Fruit fly (Drosophila melanogaster) whole organism, embryonic: Measurements from ENCODE around the gene Tcs4.

Experiments
- Bgb ChIP-seq: fragments of 200-800 bp; sonication (Bioruptor generic); IDR thresholded peaks from 2 replicates; pipeline ENCODE4 v1.3.6; 2022; ENCODE audit warnings: missing biosample characterization, missing genetic modification characterization; ENCODE audit not compliant: partially characterized antibody
- CG10209 ChIP-seq: fragments of 200-800 bp; sonication (Bioruptor generic); optimal IDR thresholded peaks from 3 replicates; lab custom pipeline; 2017; ENCODE audit warnings: missing biosample characterization, mild to moderate bottlenecking, missing genetic modification characterization, missing genetic modification reagents
- CG1024 ChIP-seq: fragments of 200-800 bp; sonication (Bioruptor generic); IDR thresholded peaks from 2 replicates; pipeline ENCODE4 v1.3.6; 2022; ENCODE audit warnings: missing biosample characterization, missing genetic modification characterization
- CG10431 ChIP-seq: fragments of 200-800 bp; sonication (Bioruptor generic); optimal IDR thresholded peaks from 3 replicates; lab custom pipeline; 2018; ENCODE audit warnings: missing biosample characterization, mild to moderate bottlenecking, missing genetic modification characterization
- CG12744 ChIP-seq: fragments of 200-800 bp; sonication (Bioruptor generic); optimal IDR thresholded peaks from 2 replicates; lab custom pipeline; 2016; ENCODE audit warnings: missing biosample characterization, missing genetic modification characterization
- CG12942 ChIP-seq: fragments of 200-800 bp; sonication (Bioruptor generic); optimal IDR thresholded peaks from 3 replicates; lab custom pipeline; 2016; ENCODE audit warnings: missing biosample characterization, missing genetic modification characterization
- CG13424 ChIP-seq: fragments of 200-800 bp; sonication (Bioruptor generic); optimal IDR thresholded peaks from 2 replicates; lab custom pipeline; 2019; ENCODE audit warnings: missing biosample characterization, mild to moderate bottlenecking, missing genetic modification characterization, moderate library complexity
- CG15011 ChIP-seq: fragments of 200-800 bp; sonication (Bioruptor generic); optimal IDR thresholded peaks from 3 replicates; lab custom pipeline; 2018; ENCODE audit warnings: missing biosample characterization, mild to moderate bottlenecking, missing genetic modification characterization
- CG15479 ChIP-seq: fragments of 200-800 bp; sonication (Bioruptor generic); optimal IDR thresholded peaks from 3 replicates; lab custom pipeline; 2019; ENCODE audit warnings: missing biosample characterization, mild to moderate bottlenecking, missing genetic modification characterization, moderate library complexity
- CG17612 ChIP-seq: fragments of 200-800 bp; sonication (Bioruptor generic); IDR thresholded peaks from 2 replicates; pipeline ENCODE4 v1.3.6; 2022; ENCODE audit warnings: missing biosample characterization, missing genetic modification characterization
- CG1792 ChIP-seq: fragments of 200-800 bp; sonication (Bioruptor generic); optimal IDR thresholded peaks from 2 replicates; lab custom pipeline; 2016; ENCODE audit warnings: missing biosample characterization, missing genetic modification characterization
- CG18262 ChIP-seq: fragments of 200-800 bp; optimal IDR thresholded peaks from 3 replicates; lab custom pipeline; 2019; ENCODE audit warnings: missing biosample characterization, mild to moderate bottlenecking, missing genetic modification characterization, moderate library complexity
- CG2875 ChIP-seq: fragments of 200-800 bp; sonication (Bioruptor generic); optimal IDR thresholded peaks from 2 replicates; lab custom pipeline; 2017; ENCODE audit warnings: missing biosample characterization, mild to moderate bottlenecking, missing genetic modification characterization, missing genetic modification reagents
- CG2889 ChIP-seq: fragments of 200-800 bp; sonication (Bioruptor generic); IDR thresholded peaks from 3 replicates; pipeline ENCODE4 v1.3.6; 2022; ENCODE audit warnings: missing biosample characterization, missing genetic modification characterization
- CG3065 ChIP-seq: fragments of 200-800 bp; sonication (Bioruptor generic); optimal IDR thresholded peaks from 2 replicates; lab custom pipeline; 2016; ENCODE audit warnings: missing biosample characterization, missing genetic modification characterization
- CG31441 ChIP-seq: fragments of 200-800 bp; sonication (Bioruptor generic); IDR thresholded peaks from 2 replicates; pipeline ENCODE4 v1.3.6; 2022; ENCODE audit warnings: missing biosample characterization, missing genetic modification characterization
- CG32772 ChIP-seq: fragments of 200-800 bp; sonication (Bioruptor generic); IDR thresholded peaks from 2 replicates; pipeline ENCODE4 v1.3.6; 2022; ENCODE audit warnings: missing biosample characterization, missing genetic modification characterization
- CG3407 ChIP-seq: fragments of 200-800 bp; sonication (Bioruptor generic); optimal IDR thresholded peaks from 2 replicates; lab custom pipeline; 2018; ENCODE audit warnings: missing biosample characterization, mild to moderate bottlenecking, missing genetic modification characterization
- CG4328 ChIP-seq: fragments of 200-800 bp; sonication (Bioruptor generic); optimal IDR thresholded peaks from 3 replicates; lab custom pipeline; 2017; ENCODE audit warnings: missing biosample characterization, missing genetic modification reagents, missing genetic modification characterization
- CG6689 ChIP-seq: fragments of 200-800 bp; sonication (Bioruptor generic); IDR thresholded peaks from 2 replicates; pipeline ENCODE4 v1.3.6; 2022; ENCODE audit warnings: missing biosample characterization, missing genetic modification characterization
- CG6765 ChIP-seq: fragments of 200-800 bp; sonication (Bioruptor generic); optimal IDR thresholded peaks from 3 replicates; lab custom pipeline; 2017; ENCODE audit warnings: missing biosample characterization, mild to moderate bottlenecking, missing genetic modification characterization
- CG7271 ChIP-seq: fragments of 200-800 bp; sonication (Bioruptor generic); optimal IDR thresholded peaks from 2 replicates; lab custom pipeline; 2018; ENCODE audit warnings: missing biosample characterization, mild to moderate bottlenecking, missing genetic modification characterization, moderate library complexity
- CG7372 ChIP-seq: fragments of 200-800 bp; sonication (Bioruptor generic); IDR thresholded peaks from 2 replicates; pipeline ENCODE4 v1.3.6; 2022; ENCODE audit warnings: missing biosample characterization, missing genetic modification characterization
- CG7556 ChIP-seq: fragments of 200-800 bp; sonication (Bioruptor generic); optimal IDR thresholded peaks from 2 replicates; lab custom pipeline; 2017; ENCODE audit warnings: missing biosample characterization, mild to moderate bottlenecking, missing genetic modification characterization
- CG8924 ChIP-seq: fragments of 200-800 bp; optimal IDR thresholded peaks from 3 replicates; lab custom pipeline; 2019; ENCODE audit warnings: missing biosample characterization, mild to moderate bottlenecking, missing genetic modification characterization, moderate library complexity
- D19A ChIP-seq: fragments of 200-800 bp; optimal IDR thresholded peaks from 3 replicates; lab custom pipeline; 2019; ENCODE audit warnings: missing biosample characterization, mild to moderate bottlenecking, missing genetic modification characterization, moderate library complexity
- Dek ChIP-seq: fragments of 200-800 bp; sonication (Bioruptor generic); optimal IDR thresholded peaks from 3 replicates; lab custom pipeline; 2019; ENCODE audit warnings: missing biosample characterization, mild to moderate bottlenecking, missing genetic modification characterization, moderate library complexity
- Dip3 ChIP-seq: fragments of 200-800 bp; sonication (Bioruptor generic); optimal IDR thresholded peaks from 3 replicates; lab custom pipeline; 2016; ENCODE audit warnings: missing biosample characterization, missing genetic modification characterization
- Gug ChIP-seq: fragments of 200-800 bp; sonication (Bioruptor generic); IDR thresholded peaks from 4 replicates; pipeline ENCODE4 v1.3.6; 2022; ENCODE audit warnings: missing biosample characterization, missing genetic modification characterization
- Hr3 ChIP-seq: fragments of 200-800 bp; sonication (Bioruptor generic); optimal IDR thresholded peaks from 3 replicates; lab custom pipeline; 2016; ENCODE audit warnings: missing biosample characterization, missing genetic modification characterization
- Myb ChIP-seq: fragments of 200-800 bp; sonication (Bioruptor generic); optimal IDR thresholded peaks from 2 replicates; lab custom pipeline; 2016; ENCODE audit warnings: missing biosample characterization, missing genetic modification characterization
- Nf-YA ChIP-seq: fragments of 200-800 bp; sonication (Bioruptor generic); IDR thresholded peaks from 2 replicates; pipeline ENCODE4 v1.3.6; 2022; ENCODE audit warnings: missing biosample characterization, missing genetic modification characterization
- Nf-YB ChIP-seq: fragments of 200-800 bp; sonication (Bioruptor generic); optimal IDR thresholded peaks from 3 replicates; lab custom pipeline; 2019; ENCODE audit warnings: missing biosample characterization, mild to moderate bottlenecking, missing genetic modification characterization, moderate library complexity
- Xbp1 ChIP-seq: fragments of 200-800 bp; sonication (Bioruptor generic); optimal IDR thresholded peaks from 3 replicates; lab custom pipeline; 2016; ENCODE audit warnings: missing biosample characterization, mild to moderate bottlenecking, missing genetic modification characterization
- Xrp1 ChIP-seq: fragments of 200-800 bp; sonication (Bioruptor generic); IDR thresholded peaks from 2 replicates; pipeline ENCODE4 v1.3.6; 2022; ENCODE audit warnings: missing biosample characterization, missing genetic modification characterization
- abd-A ChIP-seq: fragments of 200-800 bp; sonication (Bioruptor generic); optimal IDR thresholded peaks from 3 replicates; lab custom pipeline; 2019; ENCODE audit warnings: missing biosample characterization, mild to moderate bottlenecking, missing genetic modification characterization, moderate library complexity
- cato ChIP-seq: fragments of 200-800 bp; sonication (Bioruptor generic); optimal IDR thresholded peaks from 2 replicates; lab custom pipeline; 2016; ENCODE audit warnings: missing biosample characterization, missing genetic modification characterization, borderline replicate concordance
- caup ChIP-seq: fragments of 200-800 bp; sonication (Bioruptor generic); optimal IDR thresholded peaks from 3 replicates; lab custom pipeline; 2017; ENCODE audit warnings: missing biosample characterization, mild to moderate bottlenecking, missing genetic modification characterization, moderate library complexity; ENCODE audit not compliant: severe bottlenecking
- chif ChIP-seq, 2 experiments: fragments of 200-800 bp; sonication (Bioruptor generic); optimal IDR thresholded peaks; 3 replicates each; lab custom pipeline; 2016; ENCODE audit warnings: missing biosample characterization in 2 of 2, missing genetic modification characterization in 2 of 2
- dan ChIP-seq: fragments of 200-800 bp; sonication (Bioruptor generic); IDR thresholded peaks from 2 replicates; pipeline ENCODE4 v1.3.6; 2022; ENCODE audit warnings: missing biosample characterization, missing genetic modification characterization
- ewg ChIP-seq: fragments of 200-800 bp; sonication (Bioruptor generic); optimal IDR thresholded peaks from 3 replicates; lab custom pipeline; 2017; ENCODE audit warnings: mild to moderate bottlenecking, missing biosample characterization, missing genetic modification reagents, missing genetic modification characterization
- gsb-n ChIP-seq: fragments of 200-800 bp; sonication (Bioruptor generic); optimal IDR thresholded peaks from 3 replicates; lab custom pipeline; 2018; ENCODE audit warnings: missing biosample characterization, mild to moderate bottlenecking, missing genetic modification characterization
- knrl ChIP-seq: fragments of 200-800 bp; sonication (Bioruptor generic); IDR thresholded peaks from 3 replicates; pipeline ENCODE4 v1.3.6; 2022; ENCODE audit warnings: missing biosample characterization, missing genetic modification characterization; ENCODE audit not compliant: partially characterized antibody
- lmd ChIP-seq: fragments of 200-800 bp; sonication (Bioruptor generic); IDR thresholded peaks from 2 replicates; pipeline ENCODE4 v1.3.6; 2022; ENCODE audit warnings: missing biosample characterization, missing genetic modification characterization
- otp ChIP-seq: fragments of 200-800 bp; sonication (Bioruptor generic); IDR thresholded peaks from 3 replicates; pipeline ENCODE4, ENCODE4 v1.3.6; 2022; ENCODE audit warnings: missing biosample characterization, missing genetic modification characterization
- ranshi ChIP-seq: fragments of 200-800 bp; sonication (Bioruptor generic); IDR thresholded peaks from 2 replicates; pipeline ENCODE4 v1.3.6; 2022; ENCODE audit warnings: missing biosample characterization, missing genetic modification characterization
- rib ChIP-seq: fragments of 200-800 bp; sonication (Bioruptor generic); IDR thresholded peaks from 2 replicates; pipeline ENCODE4 v1.3.6; 2022; ENCODE audit warnings: missing biosample characterization, missing genetic modification characterization
- sens ChIP-seq: fragments of 200-800 bp; sonication (Bioruptor generic); peaks from one replicate; lab custom pipeline; 2016; ENCODE audit warnings: missing biosample characterization, missing genetic modification characterization
- sna ChIP-seq: fragments of 200-800 bp; sonication (Bioruptor generic); IDR thresholded peaks from 2 replicates; pipeline ENCODE4 v1.3.6; 2022; ENCODE audit warnings: missing biosample characterization, missing genetic modification characterization; ENCODE audit not compliant: partially characterized antibody
- stc ChIP-seq: fragments of 200-800 bp; sonication (Bioruptor generic); IDR thresholded peaks from 2 replicates; pipeline ENCODE4 v1.3.6; 2022; ENCODE audit warnings: missing biosample characterization, missing genetic modification characterization
- zen2 ChIP-seq: fragments of 200-800 bp; sonication (Bioruptor generic); IDR thresholded peaks from 3 replicates; pipeline ENCODE4 v1.3.6; 2022; ENCODE audit warnings: missing biosample characterization, missing genetic modification characterization; ENCODE audit not compliant: partially characterized antibody

Tcs4 gene

DNA sequence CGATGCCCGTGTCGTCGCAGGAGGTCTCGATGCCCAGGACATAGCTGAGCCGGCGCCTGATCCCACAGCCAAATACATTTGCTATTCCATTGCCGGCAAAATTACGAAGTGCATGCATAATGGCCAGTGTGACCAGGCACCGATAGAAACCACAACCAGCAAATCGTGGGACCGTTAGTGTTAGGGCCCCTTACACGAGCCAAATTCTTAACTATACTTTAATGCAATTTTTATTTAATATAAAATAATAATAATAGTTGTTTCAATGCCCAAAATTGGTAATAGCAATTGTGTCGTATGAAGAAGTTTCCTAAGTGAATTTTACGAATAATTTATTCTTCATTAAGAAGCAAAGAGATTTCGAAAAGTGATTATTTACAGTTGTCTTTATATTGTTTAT lies at the start of gene Tcs4 (continued):
- TF ChIP-seq CG15011 (GFP tag; lab: Kevin White, UChicago) (no peak), Hr3 (GFP tag; lab: Kevin White, UChicago) (no peak), sna (GFP tag; lab: Robert Waterston, UW) (peak; percentile 66; the same call in 1 of the 2 replicates), CG12744 (GFP tag; lab: Kevin White, UChicago) (no peak), CG15479 (GFP tag; lab: Kevin White, UChicago) (no peak), CG6765 (GFP tag; lab: Kevin White, UChicago) (no peak), cato (GFP tag; lab: Kevin White, UChicago) (no peak), ewg (GFP tag; lab: Kevin White, UChicago) (no peak), Myb (GFP tag; lab: Kevin White, UChicago) (no peak), CG10431 (GFP tag; lab: Kevin White, UChicago) (no peak), CG12942 (GFP tag; lab: Kevin White, UChicago) (no peak), ranshi (GFP tag; lab: Robert Waterston, UW) (0 out of 2 replicates have a peak, but pooled peaks have one; percentile 12), CG1024 (GFP tag; lab: Robert Waterston, UW) (no peak), Gug (GFP tag; lab: Robert Waterston, UW) (no peak), sens (GFP tag; lab: Kevin White, UChicago) (peak; percentile 62), CG13424 (peak; percentile 58), dan (no peak), CG1792 (no peak), CG3407 (GFP tag; lab: Kevin White, UChicago) (no peak), Nf-YB (no peak), zen2 (peak; percentile 60; the same call in 2 of the 3 replicates), CG31441 (0 out of 2 replicates have a peak, but pooled peaks have one; percentile 22), rib (GFP tag; lab: Robert Waterston, UW) (no peak), CG32772 (GFP tag; lab: Robert Waterston, UW) (no peak), Xrp1 (GFP tag; lab: Robert Waterston, UW) (peak; percentile 43; the same call in 1 of the 2 replicates), CG7556 (peak; percentile 5), Xbp1 (GFP tag; lab: Kevin White, UChicago) (peak; percentile 42), chif (GFP tag; optimal IDR thresholded peaks at IDR 0.05; lab: Kevin White, UChicago) (no peak), knrl (GFP tag; lab: Robert Waterston, UW) (peak; percentile 42; the same call in 1 of the 3 replicates), CG18262 (tag; lab: Kevin White, UChicago) (peak; percentile 37), CG7271 (tag; lab: Kevin White, UChicago) (no peak), CG8924 (peak; percentile 20), abd-A (no peak), CG7372 (GFP tag; lab: Robert Waterston, UW) (no peak), otp (GFP tag; lab: Robert Waterston, UW) (no peak), lmd (GFP tag; lab: Robert Waterston, UW) (no peak; the same call in 1 of the 2 replicates), Dek (tag; lab: Kevin White, UChicago) (peak; percentile 15), CG2875 (no peak), stc (GFP tag; lab: Robert Waterston, UW) (no peak), CG17612 (GFP tag; lab: Robert Waterston, UW) (no peak), caup (no peak), Bgb (peak; percentile 31; the same call in 1 of the 2 replicates), Dip3 (GFP tag; lab: Kevin White, UChicago) (no peak), CG4328 (GFP tag; lab: Kevin White, UChicago) (no peak), D19A (no peak), CG2889 (GFP tag; lab: Robert Waterston, UW) (no peak), gsb-n (no peak), CG10209 (GFP tag; lab: Kevin White, UChicago) (peak; percentile 13), CG3065 (no peak), Nf-YA (GFP tag; lab: Robert Waterston, UW) (no peak), CG6689 (GFP tag; lab: Robert Waterston, UW) (no peak)
